Fruit fly (Drosophila melanogaster) whole organism, embryonic: ENCODE results near the gene CG9316.

Experiments used
- Aef1 ChIP-seq: fragments of 200-800 bp; sonication (Bioruptor generic); IDR thresholded peaks from 3 replicates; pipeline ENCODE4 v1.3.6; 2022; ENCODE audit warnings: missing biosample characterization, missing genetic modification characterization
- Bgb ChIP-seq: fragments of 200-800 bp; sonication (Bioruptor generic); IDR thresholded peaks from 2 replicates; pipeline ENCODE4 v1.3.6; 2022; ENCODE audit warnings: missing biosample characterization, missing genetic modification characterization; ENCODE audit not compliant: partially characterized antibody
- CG10959 ChIP-seq: fragments of 200-800 bp; sonication (Bioruptor generic); IDR thresholded peaks from 2 replicates; pipeline ENCODE4 v1.3.6; 2022; ENCODE audit warnings: missing biosample characterization, missing genetic modification characterization
- CG12155 ChIP-seq: fragments of 200-800 bp; sonication (Bioruptor generic); optimal IDR thresholded peaks from 3 replicates; lab custom pipeline; 2016; ENCODE audit warnings: missing biosample characterization, missing genetic modification characterization
- CG12219 ChIP-seq: fragments of 200-800 bp; sonication (Bioruptor generic); optimal IDR thresholded peaks from 3 replicates; lab custom pipeline; 2018; ENCODE audit warnings: missing biosample characterization, mild to moderate bottlenecking, missing genetic modification characterization
- CG13424 ChIP-seq: fragments of 200-800 bp; sonication (Bioruptor generic); optimal IDR thresholded peaks from 2 replicates; lab custom pipeline; 2019; ENCODE audit warnings: missing biosample characterization, mild to moderate bottlenecking, missing genetic modification characterization, moderate library complexity
- CG14441 ChIP-seq: fragments of 200-800 bp; sonication (Bioruptor generic); IDR thresholded peaks from 2 replicates; pipeline ENCODE4 v1.3.6; 2022; ENCODE audit warnings: missing biosample characterization, missing genetic modification characterization
- CG15479 ChIP-seq: fragments of 200-800 bp; sonication (Bioruptor generic); optimal IDR thresholded peaks from 3 replicates; lab custom pipeline; 2019; ENCODE audit warnings: missing biosample characterization, mild to moderate bottlenecking, missing genetic modification characterization, moderate library complexity
- CG17186 ChIP-seq: fragments of 200-800 bp; sonication (Bioruptor generic); optimal IDR thresholded peaks from 3 replicates; lab custom pipeline; 2017; ENCODE audit warnings: missing biosample characterization, missing genetic modification reagents, missing genetic modification characterization
- CG17359 ChIP-seq: fragments of 200-800 bp; sonication (Bioruptor generic); optimal IDR thresholded peaks from 3 replicates; lab custom pipeline; 2018; ENCODE audit warnings: missing biosample characterization, mild to moderate bottlenecking, missing genetic modification characterization, moderate library complexity
- CG17568 ChIP-seq: fragments of 200-800 bp; sonication (Bioruptor generic); optimal IDR thresholded peaks from 2 replicates; lab custom pipeline; 2018; ENCODE audit warnings: missing biosample characterization, mild to moderate bottlenecking, missing genetic modification characterization, moderate library complexity
- CG17612 ChIP-seq: fragments of 200-800 bp; sonication (Bioruptor generic); IDR thresholded peaks from 2 replicates; pipeline ENCODE4 v1.3.6; 2022; ENCODE audit warnings: missing biosample characterization, missing genetic modification characterization
- CG17802 ChIP-seq: fragments of 200-800 bp; sonication (Bioruptor generic); optimal IDR thresholded peaks from 2 replicates; lab custom pipeline; 2018; ENCODE audit warnings: missing biosample characterization, mild to moderate bottlenecking, missing genetic modification characterization, moderate library complexity
- CG31365 ChIP-seq: fragments of 200-800 bp; sonication (Bioruptor generic); optimal IDR thresholded peaks from 2 replicates; lab custom pipeline; 2018; ENCODE audit warnings: missing biosample characterization, mild to moderate bottlenecking, missing genetic modification characterization
- CG31441 ChIP-seq: fragments of 200-800 bp; sonication (Bioruptor generic); IDR thresholded peaks from 2 replicates; pipeline ENCODE4 v1.3.6; 2022; ENCODE audit warnings: missing biosample characterization, missing genetic modification characterization
- CG33213 ChIP-seq: fragments of 200-800 bp; sonication (Bioruptor generic); optimal IDR thresholded peaks from 3 replicates; lab custom pipeline; 2016; ENCODE audit warnings: missing biosample characterization, missing genetic modification characterization
- CG6689 ChIP-seq: fragments of 200-800 bp; sonication (Bioruptor generic); IDR thresholded peaks from 2 replicates; pipeline ENCODE4 v1.3.6; 2022; ENCODE audit warnings: missing biosample characterization, missing genetic modification characterization
- CG9437 ChIP-seq: fragments of 200-800 bp; sonication (Bioruptor generic); optimal IDR thresholded peaks from 2 replicates; lab custom pipeline; 2018; ENCODE audit warnings: missing biosample characterization, mild to moderate bottlenecking, missing genetic modification characterization
- D ChIP-seq, 2 experiments: fragments of 200-800 bp in 1 of 2; fragments of >200 bp in 1 of 2; sonication (Bioruptor generic) in 1 of 2; optimal IDR thresholded peaks; 2 replicates in 1 of 2; 3 replicates in 1 of 2; lab custom pipeline; 2017; ENCODE audit warnings: mild to moderate bottlenecking in 1 of 2, missing biosample characterization in 1 of 2, missing genetic modification characterization in 1 of 2, missing genetic modification reagents in 1 of 2
- Dad ChIP-seq: fragments of 200-800 bp; sonication (Bioruptor generic); optimal IDR thresholded peaks from 3 replicates; lab custom pipeline; 2016; ENCODE audit warnings: missing biosample characterization, missing genetic modification characterization
- Dbx ChIP-seq: fragments of 200-800 bp; sonication (Bioruptor generic); IDR thresholded peaks from 3 replicates; pipeline ENCODE4 v1.3.6; 2022; ENCODE audit warnings: missing biosample characterization, missing genetic modification characterization
- Dll ChIP-seq: fragments of 200-800 bp; sonication (Bioruptor generic); IDR thresholded peaks from 4 replicates; pipeline ENCODE4 v1.3.6; 2022; ENCODE audit warnings: missing biosample characterization, missing genetic modification characterization; ENCODE audit not compliant: partially characterized antibody
- Dref ChIP-seq: fragments of 200-800 bp; sonication (Bioruptor generic); IDR thresholded peaks from 2 replicates; pipeline ENCODE4 v1.3.6; 2022; ENCODE audit warnings: missing biosample characterization, missing genetic modification characterization
- E2f2 ChIP-seq: fragments of 200-800 bp; sonication (Bioruptor generic); IDR thresholded peaks from 2 replicates; pipeline ENCODE4 v1.3.6; 2022; ENCODE audit warnings: missing biosample characterization, missing genetic modification characterization
- Fer1 ChIP-seq: fragments of 200-800 bp; sonication (Bioruptor generic); optimal IDR thresholded peaks from 2 replicates; lab custom pipeline; 2017; ENCODE audit warnings: missing biosample characterization, mild to moderate bottlenecking, missing genetic modification characterization
- H15 ChIP-seq: fragments of 200-800 bp; sonication (Bioruptor generic); IDR thresholded peaks from 3 replicates; pipeline ENCODE4 v1.3.6; 2022; ENCODE audit warnings: missing biosample characterization, missing genetic modification characterization
- H2.0 ChIP-seq: fragments of 200-800 bp; sonication (Bioruptor generic); IDR thresholded peaks from 2 replicates; pipeline ENCODE4 v1.3.6; 2022; ENCODE audit warnings: missing biosample characterization, missing genetic modification characterization
- Hey ChIP-seq: fragments of 200-800 bp; sonication (Bioruptor generic); optimal IDR thresholded peaks from 3 replicates; lab custom pipeline; 2018; ENCODE audit warnings: missing biosample characterization, mild to moderate bottlenecking, missing genetic modification characterization
- Mrtf ChIP-seq: fragments of 200-800 bp; sonication (Bioruptor generic); IDR thresholded peaks from 3 replicates; pipeline ENCODE4 v1.3.6; 2022; ENCODE audit warnings: missing biosample characterization, missing genetic modification characterization
- Neu2 ChIP-seq: fragments of 200-800 bp; sonication (Bioruptor generic); optimal IDR thresholded peaks from 3 replicates; lab custom pipeline; 2016; ENCODE audit warnings: missing biosample characterization, missing genetic modification characterization, borderline replicate concordance
- Trl ChIP-seq, 3 experiments: fragments of >200 bp in 2 of 3; fragments of 200-800 bp in 1 of 3; sonication (Bioruptor generic) in 1 of 3; optimal IDR thresholded peaks; 2 replicates in 1 of 3; 3 replicates in 2 of 3; lab custom pipeline; 2016 to 2017; ENCODE audit warnings: missing biosample characterization in 1 of 3, missing genetic modification characterization in 1 of 3
- ab ChIP-seq: fragments of 200-800 bp; sonication (Bioruptor generic); optimal IDR thresholded peaks from 2 replicates; lab custom pipeline; 2016; ENCODE audit warnings: missing biosample characterization, missing genetic modification characterization
- ac ChIP-seq: fragments of 200-800 bp; sonication (Bioruptor generic); optimal IDR thresholded peaks from 3 replicates; lab custom pipeline; 2017; ENCODE audit warnings: missing biosample characterization, mild to moderate bottlenecking, missing genetic modification characterization
- ash1 ChIP-seq: fragments of 200-800 bp; sonication (Bioruptor generic); optimal IDR thresholded peaks from 2 replicates; lab custom pipeline; 2018; ENCODE audit warnings: missing biosample characterization, mild to moderate bottlenecking, missing genetic modification characterization
- chif ChIP-seq, 2 experiments: fragments of 200-800 bp; sonication (Bioruptor generic); optimal IDR thresholded peaks; 3 replicates each; lab custom pipeline; 2016; ENCODE audit warnings: missing biosample characterization in 2 of 2, missing genetic modification characterization in 2 of 2
- ci ChIP-seq: fragments of 200-800 bp; sonication (Bioruptor generic); IDR thresholded peaks from 3 replicates; pipeline ENCODE4 v1.3.6; 2022; ENCODE audit warnings: missing biosample characterization, missing genetic modification characterization
- dmrt11E ChIP-seq: fragments of 200-800 bp; sonication (Bioruptor generic); optimal IDR thresholded peaks from 3 replicates; lab custom pipeline; 2018; ENCODE audit warnings: missing biosample characterization, mild to moderate bottlenecking, missing genetic modification characterization, moderate library complexity
- gcm ChIP-seq: fragments of 200-800 bp; sonication (Bioruptor generic); optimal IDR thresholded peaks from 2 replicates; lab custom pipeline; 2019; ENCODE audit warnings: missing biosample characterization, mild to moderate bottlenecking, missing genetic modification characterization, moderate library complexity
- gcm2 ChIP-seq: fragments of 200-800 bp; sonication (Bioruptor generic); optimal IDR thresholded peaks from 2 replicates; lab custom pipeline; 2016; ENCODE audit warnings: missing biosample characterization, missing genetic modification characterization
- gfzf ChIP-seq: fragments of 200-800 bp; sonication (Bioruptor generic); optimal IDR thresholded peaks from 2 replicates; lab custom pipeline; 2016; ENCODE audit warnings: missing biosample characterization, mild to moderate bottlenecking, missing genetic modification characterization, moderate library complexity
- gsb-n ChIP-seq: fragments of 200-800 bp; sonication (Bioruptor generic); optimal IDR thresholded peaks from 3 replicates; lab custom pipeline; 2018; ENCODE audit warnings: missing biosample characterization, mild to moderate bottlenecking, missing genetic modification characterization
- lbe ChIP-seq: fragments of 200-800 bp; sonication (Bioruptor generic); optimal IDR thresholded peaks from 2 replicates; lab custom pipeline; 2016; ENCODE audit warnings: missing biosample characterization, mild to moderate bottlenecking, missing genetic modification characterization
- lilli ChIP-seq: fragments of 200-800 bp; sonication (Bioruptor generic); optimal IDR thresholded peaks from 3 replicates; lab custom pipeline; 2016; ENCODE audit warnings: missing biosample characterization, missing genetic modification characterization
- seq ChIP-seq: fragments of 200-800 bp; sonication (Bioruptor generic); IDR thresholded peaks from 2 replicates; pipeline ENCODE4 v1.3.6; 2022; ENCODE audit warnings: missing biosample characterization, missing genetic modification characterization
- slou ChIP-seq: fragments of 200-800 bp; sonication (Bioruptor generic); optimal IDR thresholded peaks from 3 replicates; lab custom pipeline; 2016; ENCODE audit warnings: missing biosample characterization, missing genetic modification characterization
- so ChIP-seq: fragments of 200-800 bp; sonication (Bioruptor generic); IDR thresholded peaks from 3 replicates; pipeline ENCODE4 v1.3.6; 2022; ENCODE audit warnings: missing biosample characterization, missing genetic modification characterization
- ssp ChIP-seq: fragments of 200-800 bp; sonication (Bioruptor generic); IDR thresholded peaks from 2 replicates; pipeline ENCODE4 v1.3.6; 2022; ENCODE audit warnings: missing biosample characterization, missing genetic modification characterization
- tgo ChIP-seq: fragments of 200-800 bp; sonication (Bioruptor generic); IDR thresholded peaks from 3 replicates; pipeline ENCODE4 v1.3.6; 2022; ENCODE audit warnings: missing biosample characterization, missing genetic modification characterization
- usp ChIP-seq: fragments of >200 bp; optimal IDR thresholded peaks from 2 replicates; lab custom pipeline; 2017; ENCODE audit warnings: missing biosample characterization, missing genetic modification characterization

The CG9316 gene

dm6 chr2L:20758847-20759465 is 32.6 kb upstream of the CG9316 start (continued):
- peak; percentile 54 for TF ChIP-seq slou (GFP tag; lab: Kevin White, UChicago)
- peak; percentile 34 to 47 for TF ChIP-seq chif (GFP tag; optimal IDR thresholded peaks at IDR 0.05; lab: Kevin White, UChicago)
- no peak for TF ChIP-seq gfzf (GFP tag; lab: Kevin White, UChicago)
- TF ChIP-seq dmrt11E (tag; lab: Kevin White, UChicago) = peak; percentile 23
- TF ChIP-seq lbe = peak; percentile 72
- no peak for TF ChIP-seq gcm
- peak; percentile 72 for TF ChIP-seq CG31441 (GFP tag; lab: Robert Waterston, UW)
- peak; percentile 42 for TF ChIP-seq CG10959 (GFP tag; lab: Robert Waterston, UW)
- TF ChIP-seq CG14441 (GFP tag; lab: Robert Waterston, UW) = peak; percentile 54
- TF ChIP-seq Bgb = no peak
- TF ChIP-seq H15 (GFP tag; lab: Robert Waterston, UW) = no peak
- no peak for TF ChIP-seq gsb-n
- TF ChIP-seq CG17568 = no peak
- no peak for TF ChIP-seq CG17612
- TF ChIP-seq ac = no peak
- TF ChIP-seq Dll (GFP tag; lab: Robert Waterston, UW) = no peak
- TF ChIP-seq Fer1 = peak; percentile 79
- peak; percentile 79 for TF ChIP-seq Aef1 (GFP tag; lab: Robert Waterston, UW)
- no peak for TF ChIP-seq D (optimal IDR thresholded peaks at IDR 0.05; lab: Kevin White, UChicago)
- TF ChIP-seq D (GFP tag; optimal IDR thresholded peaks at IDR 0.05; lab: Kevin White, UChicago) = peak; percentile 36
- TF ChIP-seq CG12155 (GFP tag; lab: Kevin White, UChicago) = peak; percentile 60
- TF ChIP-seq CG12219 (GFP tag; lab: Kevin White, UChicago) = peak; percentile 38
- TF ChIP-seq Mrtf (GFP tag; lab: Robert Waterston, UW) = peak; percentile 56
- peak; percentile 54 for TF ChIP-seq CG13424 (tag; lab: Kevin White, UChicago)
- peak; percentile 20 for TF ChIP-seq gcm2 (GFP tag; lab: Kevin White, UChicago)
- TF ChIP-seq CG17359 = peak; percentile 68
- peak; percentile 15 for TF ChIP-seq CG31365 (tag; lab: Kevin White, UChicago)
- peak; percentile 75 for TF ChIP-seq tgo (GFP tag; lab: Robert Waterston, UW)
- TF ChIP-seq H2.0 (GFP tag; lab: Robert Waterston, UW) = peak; percentile 29; the same call in 1 of the 2 replicates
- no peak for TF ChIP-seq CG15479 (GFP tag; lab: Kevin White, UChicago)
- peak; percentile 49 for TF ChIP-seq ssp (GFP tag; lab: Robert Waterston, UW)
- no peak for TF ChIP-seq CG17186 (GFP tag; lab: Kevin White, UChicago)
- no peak for TF ChIP-seq usp (GFP tag; lab: Kevin White, UChicago)
- TF ChIP-seq lilli (GFP tag; lab: Kevin White, UChicago) = peak; percentile 77
- no peak for TF ChIP-seq ash1 (GFP tag; lab: Kevin White, UChicago)
- peak; percentile 68 for TF ChIP-seq CG6689 (GFP tag; lab: Robert Waterston, UW)
- no peak for TF ChIP-seq Hey (tag; lab: Kevin White, UChicago)
- peak; percentile 93 for TF ChIP-seq Dbx (GFP tag; lab: Robert Waterston, UW)
- no peak for TF ChIP-seq CG17802 (tag; lab: Kevin White, UChicago)
- peak; percentile 65 for TF ChIP-seq Dad (GFP tag; lab: Kevin White, UChicago)
- TF ChIP-seq so (GFP tag; lab: Robert Waterston, UW) = peak; percentile 75; the same call in 2 of the 3 replicates
- TF ChIP-seq CG9437 (GFP tag; lab: Kevin White, UChicago) = no peak
- 0 out of 2 replicates have a peak, but pooled peaks have one; percentile 55 for TF ChIP-seq seq
- no peak; the same call in 2 of the 3 replicates for TF ChIP-seq ci (GFP tag; lab: Robert Waterston, UW)
- peak; percentile 54 for TF ChIP-seq E2f2 (GFP tag; lab: Robert Waterston, UW)
- TF ChIP-seq CG33213 (GFP tag; lab: Kevin White, UChicago) = peak; percentile 40
- TF ChIP-seq Neu2 (GFP tag; lab: Kevin White, UChicago) = peak; percentile 10
- TF ChIP-seq Dref (GFP tag; lab: Robert Waterston, UW) = no peak
- no peak for TF ChIP-seq Trl (optimal IDR thresholded peaks at IDR 0.05; lab: Kevin White, UChicago)
- TF ChIP-seq Trl (GFP tag; optimal IDR thresholded peaks at IDR 0.05; lab: Kevin White, UChicago) = peak; percentile 53
- no peak for TF ChIP-seq ab (GFP tag; lab: Kevin White, UChicago)
